Worm (Caenorhabditis elegans) whole organism, L2 larva: ENCODE results near the gene fbxa-190.
"Not testable (repeated sequence)": the region's sequence is repeated elsewhere in the genome, so short reads cannot be mapped to it uniquely, and the experiment has no call there.

Source experiments
- aly-2 ChIP-seq: fragments of 150-350 bp; optimal IDR thresholded peaks from 2 replicates; lab custom pipeline; 2014; ENCODE audit warnings: missing biosample characterization, missing genetic modification characterization
- blmp-1 ChIP-seq: sonication (generic microtip); optimal IDR thresholded peaks from 2 replicates; lab custom pipeline; 2017; ENCODE audit warnings: missing genetic modification characterization, mild to moderate bottlenecking, missing compliant biosample characterization, antibody characterized with exemption, moderate library complexity; ENCODE audit not compliant: insufficient read depth
- dmd-4 ChIP-seq: sonication (generic microtip); optimal IDR thresholded peaks from 2 replicates; lab custom pipeline; 2017; ENCODE audit warnings: missing biosample characterization, missing genetic modification characterization
- elt-3 ChIP-seq: sonication (generic microtip); optimal IDR thresholded peaks from 2 replicates; lab custom pipeline; 2017; ENCODE audit warnings: missing biosample characterization, missing genetic modification characterization
- lsy-2 ChIP-seq, 2 experiments: fragments of 150-350 bp in 1 of 2; sonication (generic microtip) in 1 of 2; optimal IDR thresholded peaks; 2 replicates each; lab custom pipeline; 2014 to 2017; ENCODE audit warnings: missing biosample characterization in 2 of 2, missing genetic modification characterization in 2 of 2
- mbf-1 ChIP-seq: sonication (generic microtip); optimal IDR thresholded peaks from 2 replicates; lab custom pipeline; 2017; ENCODE audit warnings: missing biosample characterization, missing genetic modification characterization
- mdl-1 ChIP-seq, 2 experiments: fragments of 150-350 bp in 1 of 2; sonication (generic microtip) in 1 of 2; optimal IDR thresholded peaks; 2 replicates each; lab custom pipeline; 2017; ENCODE audit warnings: missing biosample characterization in 2 of 2, missing genetic modification characterization in 2 of 2
- nhr-11 ChIP-seq: fragments of 150-350 bp; optimal IDR thresholded peaks from 2 replicates; lab custom pipeline; 2014; ENCODE audit warnings: missing biosample characterization, missing genetic modification characterization
- nhr-237 ChIP-seq: fragments of 150-350 bp; optimal IDR thresholded peaks from 2 replicates; lab custom pipeline; 2014; ENCODE audit warnings: missing biosample characterization, missing genetic modification characterization
- nhr-77 ChIP-seq: fragments of 150-350 bp; optimal IDR thresholded peaks from 2 replicates; lab custom pipeline; 2014; ENCODE audit warnings: missing biosample characterization, missing genetic modification characterization
- zag-1 ChIP-seq: fragments of 150-350 bp; optimal IDR thresholded peaks from 2 replicates; lab custom pipeline; 2014; ENCODE audit warnings: missing biosample characterization, missing genetic modification characterization
- ztf-4 ChIP-seq: fragments of 150-350 bp; optimal IDR thresholded peaks from 2 replicates; lab custom pipeline; 2014; ENCODE audit warnings: missing biosample characterization, missing genetic modification characterization

- TF ChIP-seq lsy-2 (tag; optimal IDR thresholded peaks at IDR 0.05; lab: Kevin White, UChicago); dmd-4; elt-3 (tag; lab: Kevin White, UChicago); nhr-237 (tag; lab: Kevin White, UChicago); ztf-4; aly-2 (tag; lab: Kevin White, UChicago); mbf-1; blmp-1 (tag; lab: Kevin White, UChicago); nhr-11 (tag; lab: Kevin White, UChicago); mdl-1 (tag; optimal IDR thresholded peaks at IDR 0.05; lab: Kevin White, UChicago); nhr-77 (tag; lab: Kevin White, UChicago); zag-1 (tag; lab: Kevin White, UChicago): not testable (repeated sequence)
Observed at ce11 chrX:1403444-1403843, 31.6 kb downstream of the fbxa-190 start, which contains the start of gene ZK402.2.
